Worm (Caenorhabditis elegans): ENCODE results near the gene sdz-9.

Gene sdz-9

DNA sequence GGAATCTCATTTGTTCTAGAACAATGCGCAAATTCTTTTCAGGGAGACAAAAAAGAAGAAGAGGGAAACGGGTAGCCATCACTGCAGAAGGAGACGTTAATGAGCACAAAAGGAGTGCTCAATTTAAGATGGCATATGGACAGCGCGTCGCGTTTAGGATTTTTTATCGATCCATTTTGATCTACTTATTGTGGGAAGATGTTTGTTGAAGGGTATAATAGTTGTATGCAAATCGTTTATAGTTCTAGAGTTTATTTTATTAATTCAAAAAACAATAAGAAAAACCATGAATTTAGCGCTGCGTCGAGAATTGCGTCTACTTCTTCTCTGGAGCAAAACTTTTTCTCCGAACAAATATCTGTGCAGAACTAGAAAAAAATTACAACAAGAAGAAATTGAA lies at the start of gene sdz-9:
Gene sdz-9, minus strand, starts transcription at position 101 of the 400 bp plus-strand sequence.
- no peak for TF ChIP-seq unc-62 (GFP tag; optimal IDR thresholded peaks at IDR 0.05)

DNA sequence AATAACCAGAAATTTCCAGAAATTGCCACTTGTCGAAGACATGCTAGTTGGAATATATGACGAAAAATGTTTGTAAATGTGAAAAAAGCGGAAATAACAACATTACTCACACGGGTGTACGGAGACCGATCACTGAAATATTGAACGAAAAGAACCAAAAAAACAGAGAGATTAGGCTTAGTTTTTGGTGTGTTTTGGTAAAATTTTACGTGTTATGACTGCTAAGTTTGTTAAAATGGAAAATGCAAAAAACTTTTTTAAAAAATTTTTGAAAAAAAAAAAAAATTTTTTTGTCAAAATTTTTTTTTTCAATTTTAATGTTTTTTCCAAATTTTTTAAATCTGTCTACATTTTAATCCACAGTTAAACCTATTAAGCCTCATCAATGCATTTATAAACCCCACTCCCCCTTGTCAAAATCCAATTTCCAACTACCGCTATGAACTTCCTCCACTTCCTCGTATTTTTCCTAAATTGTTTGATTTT lies 49.0 kb upstream of the sdz-9 start, which contains the start of the genes fut-4 and K12H6.10:
Gene fut-4, minus strand, starts transcription at position 101 of the 486 bp plus-strand sequence.
Gene K12H6.10, plus strand, starts transcription at position 436 of the 486 bp plus-strand sequence.
- no peak for TF ChIP-seq unc-62 (GFP tag; optimal IDR thresholded peaks at IDR 0.05)

DNA sequence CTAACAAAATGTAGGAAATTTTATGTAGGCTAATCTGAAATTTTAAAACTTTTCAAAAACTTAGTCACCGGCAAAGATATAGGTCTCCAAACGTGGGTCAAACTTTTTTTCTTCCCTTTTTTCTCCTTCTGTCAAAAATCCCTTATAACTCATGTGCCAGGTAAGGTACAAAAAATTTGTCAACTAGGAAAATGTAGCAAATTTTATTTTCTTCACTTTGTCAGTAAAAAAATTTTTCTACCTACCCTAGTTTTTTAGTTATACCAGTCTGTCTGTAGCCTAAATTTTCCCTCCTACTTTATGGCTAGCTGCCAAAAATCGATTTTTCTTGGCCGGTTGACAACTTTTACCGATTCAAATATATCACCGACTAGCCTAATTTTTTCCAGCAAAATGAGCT lies 43.2 kb upstream of the sdz-9 start, which contains the start of gene set-13:
Gene set-13, plus strand, starts transcription at position 301 of the 400 bp plus-strand sequence.
- TF ChIP-seq unc-62 (GFP tag; optimal IDR thresholded peaks at IDR 0.05), result no peak

DNA sequence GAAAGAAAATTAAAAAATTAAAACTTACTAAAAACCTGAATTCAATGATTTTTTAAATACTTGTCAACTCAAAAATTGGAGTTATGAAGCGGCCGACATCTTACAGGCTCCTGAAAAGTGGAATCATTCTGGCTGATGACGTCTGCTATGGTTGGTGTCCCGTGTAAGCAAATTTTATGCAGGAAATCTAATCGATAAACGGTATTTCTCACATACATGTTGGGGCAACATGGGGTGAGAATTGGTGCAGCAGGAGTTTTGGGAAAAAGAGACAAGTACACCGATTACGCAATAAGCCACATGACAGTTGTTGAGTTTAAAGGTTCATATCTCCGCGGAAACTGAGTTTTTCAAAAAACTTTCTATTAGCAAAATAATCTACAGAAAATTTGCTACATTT lies 42.0 kb upstream of the sdz-9 start, which contains the start of gene K12H6.2:
Gene K12H6.2, minus strand, starts transcription at position 101 of the 400 bp plus-strand sequence.
- TF ChIP-seq unc-62 (GFP tag; optimal IDR thresholded peaks at IDR 0.05), result no peak

DNA sequence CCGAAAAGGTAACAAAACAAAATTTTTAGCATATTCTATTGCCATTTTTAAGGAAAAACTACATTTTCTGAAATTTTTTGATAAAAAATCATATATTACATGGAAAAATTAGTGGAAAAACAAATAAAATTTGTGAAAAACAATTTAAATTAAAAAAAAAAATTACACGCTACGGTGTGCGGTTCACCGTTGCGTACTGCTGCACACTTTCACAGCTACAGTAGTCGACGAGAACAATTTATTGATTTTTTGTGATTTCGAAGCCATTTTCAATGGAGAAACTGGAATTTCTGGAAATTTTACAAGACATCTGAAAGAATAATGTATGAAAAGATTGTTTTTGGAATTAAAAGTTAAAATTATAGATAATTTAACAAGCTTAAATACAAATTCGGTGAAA lies 41.6 kb upstream of the sdz-9 start:
- no peak for TF ChIP-seq unc-62 (GFP tag; optimal IDR thresholded peaks at IDR 0.05)

DNA sequence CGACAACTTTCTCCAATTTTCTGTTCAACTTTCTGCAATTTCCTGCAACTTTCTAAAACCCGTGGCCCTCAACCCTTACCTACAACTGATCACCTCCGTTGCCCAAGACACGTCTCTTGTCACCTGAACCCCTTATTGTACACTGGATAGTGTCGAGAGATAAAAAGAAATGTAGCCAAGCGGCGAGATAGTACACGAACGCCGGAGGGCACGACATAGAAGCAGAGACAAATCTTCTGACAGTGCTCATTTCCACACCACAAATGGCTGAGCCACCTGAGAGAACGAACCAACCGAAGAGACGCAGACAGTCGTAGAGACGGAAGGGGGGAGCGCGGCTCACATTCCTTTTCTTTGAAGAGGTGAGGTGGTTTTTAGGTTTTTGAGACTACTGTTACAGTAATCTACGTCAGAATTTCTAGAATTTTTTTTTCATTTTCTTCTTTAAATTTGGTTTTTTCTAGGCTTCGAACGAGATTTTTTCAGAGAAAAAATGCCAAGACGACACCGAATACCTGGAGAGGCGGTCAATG lies 34.3 kb upstream of the sdz-9 start, which contains the start of gene K12H6.12:
Gene K12H6.12, plus strand, starts transcription at position 483 of the 533 bp plus-strand sequence.
- no peak for TF ChIP-seq unc-62 (GFP tag; optimal IDR thresholded peaks at IDR 0.05)

DNA sequence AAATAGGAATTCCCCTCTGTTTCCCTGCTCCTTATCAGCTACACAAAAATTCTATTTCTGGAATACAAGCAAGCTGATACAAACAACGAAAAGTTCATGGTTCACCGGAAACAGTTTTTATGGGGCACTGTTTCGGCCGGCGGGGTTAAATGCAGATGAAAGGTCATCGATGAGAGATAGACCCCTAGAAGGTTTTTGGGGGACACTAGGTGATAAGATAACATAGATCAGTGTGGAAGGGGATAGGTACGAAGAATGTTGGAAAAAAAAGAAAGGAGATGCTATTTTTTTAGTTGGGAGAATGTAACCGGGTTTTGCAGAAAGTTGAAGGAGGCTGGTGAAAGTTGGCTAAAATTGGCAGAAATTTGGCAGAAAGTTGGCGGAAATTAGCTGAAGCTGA lies 32.1 kb upstream of the sdz-9 start:
- no peak for TF ChIP-seq unc-62 (GFP tag; optimal IDR thresholded peaks at IDR 0.05)

DNA sequence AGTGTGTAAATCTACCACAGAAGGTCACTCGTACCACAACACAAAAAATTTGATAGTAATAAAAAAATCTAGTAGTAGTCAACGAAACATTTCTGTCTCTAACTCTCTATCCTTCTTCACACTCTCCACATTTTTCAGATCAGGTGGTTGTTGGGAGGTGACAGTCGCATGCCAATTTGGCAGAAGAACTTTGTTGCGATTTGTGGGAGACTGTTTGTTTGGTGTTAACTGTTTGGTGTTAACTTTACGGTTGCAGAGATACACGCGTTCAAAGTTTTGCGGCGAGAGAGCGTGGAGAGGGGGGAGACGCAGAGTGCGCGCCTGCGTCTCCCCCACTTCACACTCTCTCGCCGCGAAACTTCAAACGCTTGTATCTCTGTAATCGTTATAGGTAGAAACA lies 31.5 kb upstream of the sdz-9 start:
- no peak for TF ChIP-seq unc-62 (GFP tag; optimal IDR thresholded peaks at IDR 0.05)

DNA sequence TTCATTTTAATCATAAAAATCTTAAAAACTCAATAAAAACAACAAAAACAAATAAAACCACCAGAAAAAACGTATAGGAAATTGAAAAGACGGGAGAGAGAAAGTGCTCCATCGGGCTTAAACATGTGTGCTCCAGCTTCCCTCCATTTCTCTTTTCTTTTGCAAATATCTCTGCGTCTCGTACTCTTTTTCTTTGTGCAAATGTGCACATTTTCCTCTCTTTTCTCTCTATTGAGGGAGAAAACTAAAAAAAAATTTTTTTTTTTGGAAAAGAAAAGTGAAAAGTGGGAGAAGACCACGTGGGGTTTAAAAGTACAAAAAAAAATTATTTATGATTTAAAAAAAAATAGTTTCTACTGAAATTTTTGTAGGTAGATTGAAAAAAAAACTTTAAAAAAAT lies 30.8 kb upstream of the sdz-9 start:
- no peak for TF ChIP-seq unc-62 (GFP tag; optimal IDR thresholded peaks at IDR 0.05)

DNA sequence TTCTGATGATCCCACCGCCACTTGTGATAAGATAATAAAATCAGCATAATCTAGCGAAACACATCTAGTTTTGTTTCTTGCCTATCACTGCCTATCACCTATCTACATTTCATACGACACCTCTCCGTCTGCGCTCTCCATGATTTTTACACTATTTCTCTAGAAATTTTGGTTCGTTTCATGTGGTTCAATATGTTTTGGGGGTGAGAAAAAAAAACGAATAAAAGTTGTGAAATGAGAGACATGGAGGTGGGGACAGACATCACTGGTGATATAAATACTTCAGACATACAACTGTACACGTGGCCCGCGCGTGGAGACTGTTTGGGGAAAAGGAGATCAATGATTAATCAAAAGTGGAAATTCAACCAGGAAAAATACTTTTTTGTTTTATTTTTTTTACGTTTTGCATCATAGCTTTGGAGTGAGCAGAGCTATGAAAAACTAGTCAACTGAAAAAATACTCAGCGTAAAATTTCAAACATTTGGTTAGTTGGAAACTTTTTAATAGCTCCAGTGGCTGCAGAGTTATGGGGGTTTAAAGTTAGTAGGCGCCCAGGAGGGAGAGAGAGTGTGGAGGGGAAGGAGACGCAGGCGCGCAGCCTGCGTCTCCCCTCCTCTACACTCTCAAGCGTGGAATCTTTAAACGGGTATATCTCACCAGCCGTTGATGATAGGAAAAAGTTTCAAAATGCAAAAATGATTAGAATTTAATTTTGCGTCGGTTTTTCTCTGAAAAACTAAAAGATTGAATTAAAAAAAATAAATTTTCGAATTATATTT lies 29.6 kb upstream of the sdz-9 start:
- no peak for TF ChIP-seq unc-62 (GFP tag; optimal IDR thresholded peaks at IDR 0.05)

DNA sequence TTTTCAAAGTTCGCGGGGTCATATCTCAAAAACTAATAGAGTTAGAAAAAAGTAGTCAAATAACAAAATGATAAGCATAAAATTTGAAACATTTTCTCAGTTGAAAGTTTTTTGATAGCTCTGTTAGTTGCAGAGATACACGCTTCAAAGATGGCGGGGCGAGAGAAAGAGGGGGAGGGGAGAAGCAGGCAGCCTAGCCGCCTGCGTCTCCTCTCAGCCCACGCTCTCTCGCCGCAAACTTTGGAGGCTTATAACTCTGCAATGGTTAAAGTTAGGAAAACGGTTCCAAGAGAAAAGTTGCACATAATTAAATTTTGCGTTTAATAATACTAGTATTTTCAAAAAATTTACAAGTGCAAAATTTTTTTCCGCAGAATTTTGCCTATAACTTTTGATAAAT lies 28.3 kb upstream of the sdz-9 start:
- TF ChIP-seq unc-62 (GFP tag; optimal IDR thresholded peaks at IDR 0.05), result no peak

DNA sequence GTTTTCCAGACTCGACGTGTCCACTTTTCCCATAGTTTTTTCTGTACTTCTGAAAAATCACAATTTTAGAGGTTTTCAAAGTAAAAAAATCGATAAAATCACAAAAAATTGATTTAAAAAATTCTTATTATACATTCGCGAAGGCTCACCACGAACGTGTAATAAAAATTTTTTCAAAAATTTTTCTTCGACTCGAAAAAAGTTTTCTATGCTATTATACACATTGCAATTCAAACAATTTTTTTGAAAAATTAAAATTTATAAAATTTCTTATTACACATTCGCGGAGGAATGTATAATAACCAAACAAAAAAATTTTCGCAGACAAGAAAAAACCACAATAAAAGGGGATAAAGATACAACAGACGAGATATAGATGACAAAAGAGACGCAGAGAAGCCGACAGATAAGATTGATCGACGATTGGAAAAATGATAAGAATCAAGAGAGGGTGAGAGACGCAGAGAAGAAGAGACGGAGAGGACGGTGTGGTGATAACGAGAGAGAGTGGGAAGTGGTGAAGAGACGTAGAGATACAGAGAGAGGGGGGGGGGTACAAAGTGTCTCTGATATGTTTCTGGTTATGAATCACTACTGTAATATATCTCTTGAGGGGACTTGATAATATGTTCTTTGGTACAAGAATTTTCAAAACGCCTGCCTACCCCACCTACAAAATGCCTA lies 27.3 kb upstream of the sdz-9 start, which contains the start of gene nhr-119:
Gene nhr-119, minus strand, starts transcription at position 51 of the 684 bp plus-strand sequence.
- no peak for TF ChIP-seq unc-62 (GFP tag; optimal IDR thresholded peaks at IDR 0.05)

DNA sequence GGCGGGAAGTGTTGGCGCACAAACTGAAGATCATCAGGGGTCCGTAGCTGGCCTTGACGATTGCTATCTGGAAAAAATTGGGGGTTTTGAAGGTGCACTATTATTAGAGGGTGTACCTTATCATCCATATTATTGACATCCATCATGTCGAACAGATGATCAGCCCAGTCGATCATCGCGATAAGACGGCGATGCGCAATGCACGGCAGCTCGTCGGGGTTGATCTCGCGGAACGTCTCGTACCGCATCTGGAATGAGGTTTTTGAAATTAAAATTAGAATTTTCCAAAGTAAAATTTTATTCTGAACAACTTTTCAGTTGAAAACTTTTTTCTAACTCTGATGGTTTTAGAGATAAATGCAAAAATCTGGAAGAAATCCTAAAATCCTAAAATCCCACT lies 24.5 kb upstream of the sdz-9 start:
- no peak for TF ChIP-seq unc-62 (GFP tag; optimal IDR thresholded peaks at IDR 0.05)

DNA sequence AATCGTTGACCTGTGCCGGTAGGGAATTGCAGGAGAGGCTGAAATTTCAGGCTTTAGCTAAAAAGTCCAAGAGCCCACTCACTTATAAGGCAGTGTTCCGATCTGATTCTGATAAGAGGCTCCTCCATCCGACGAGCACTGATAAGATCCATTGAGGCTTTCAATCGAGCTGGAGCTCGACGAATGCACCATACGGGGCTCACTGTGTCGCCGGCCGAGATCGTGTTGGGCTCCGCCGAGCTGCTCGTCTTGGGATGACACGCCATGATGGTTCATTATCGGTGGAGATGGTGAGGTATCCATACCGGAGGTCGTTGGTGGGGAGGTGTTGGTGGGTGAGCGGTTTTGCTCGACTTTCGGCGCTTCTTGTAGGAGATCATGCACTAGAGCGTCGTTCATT lies 23.0 kb upstream of the sdz-9 start:
- TF ChIP-seq unc-62 (GFP tag; optimal IDR thresholded peaks at IDR 0.05), result no peak

DNA sequence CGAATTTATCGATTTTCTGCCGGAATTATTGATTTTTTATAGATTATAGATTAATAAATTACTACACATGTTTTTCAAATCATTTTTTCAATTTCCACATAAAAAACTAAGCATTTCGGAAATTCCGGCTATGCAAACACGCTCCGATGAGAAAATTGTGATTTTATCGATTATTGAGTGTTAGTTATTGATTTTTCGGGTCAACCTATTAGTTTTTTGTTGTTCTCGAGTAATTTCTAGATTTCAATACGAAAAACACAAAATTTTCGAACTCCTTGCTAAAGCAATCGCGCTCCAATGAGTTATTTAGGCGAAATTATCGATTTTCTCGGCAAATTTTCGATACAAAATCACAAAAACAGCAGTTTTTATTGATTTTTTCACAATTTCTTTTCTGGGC lies 22.0 kb upstream of the sdz-9 start:
- no peak for TF ChIP-seq unc-62 (GFP tag; optimal IDR thresholded peaks at IDR 0.05)

DNA sequence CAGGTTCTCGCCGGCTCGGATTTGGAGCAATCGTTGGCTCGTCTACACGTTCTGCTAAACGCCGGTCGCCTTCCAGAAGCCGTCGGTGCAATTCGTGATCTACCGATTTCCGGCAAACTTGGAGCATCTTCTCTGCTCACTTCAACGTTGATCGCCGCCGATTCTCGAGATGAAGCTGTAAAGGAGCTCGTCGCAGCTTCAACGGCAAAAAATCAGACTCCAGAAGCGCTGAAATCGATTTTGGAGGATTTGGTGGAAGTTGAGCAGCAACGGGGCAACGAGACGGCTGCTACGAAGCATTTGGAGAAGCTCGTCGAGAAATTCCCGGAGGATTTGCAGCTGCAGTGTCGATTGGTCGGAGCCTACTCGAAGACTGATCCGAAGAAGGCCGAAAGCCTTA lies 18.3 kb upstream of the sdz-9 start:
- TF ChIP-seq unc-62 (GFP tag; optimal IDR thresholded peaks at IDR 0.05), result no peak
